Fruit fly (Drosophila melanogaster): Measurements from ENCODE around the gene CG13308.

- TF ChIP-seq mam (GFP tag; optimal IDR thresholded peaks at IDR 0.05): no peak
- no peak for TF ChIP-seq da (GFP tag; optimal IDR thresholded peaks at IDR 0.05)
- TF ChIP-seq CG14441 (GFP tag; IDR thresholded peaks at IDR 0.05): no peak
- TF ChIP-seq ash1 (GFP tag; optimal IDR thresholded peaks at IDR 0.05): no peak
- no peak for TF ChIP-seq her (GFP tag; optimal IDR thresholded peaks at IDR 0.05)
- TF ChIP-seq CG5180 (GFP tag; optimal IDR thresholded peaks at IDR 0.05): no peak
- no peak for TF ChIP-seq Usf (GFP tag; optimal IDR thresholded peaks at IDR 0.05)
- TF ChIP-seq CG1024 (GFP tag; IDR thresholded peaks at IDR 0.05): no peak
- no peak for TF ChIP-seq CG12155 (GFP tag; optimal IDR thresholded peaks at IDR 0.05)
These were observed 33.2 kb upstream of the CG13308 start for dm6 chr3L:8774974-8775731.
